Fruit fly (Drosophila melanogaster): ENCODE data around the gene LanA.

LanA gene

DNA sequence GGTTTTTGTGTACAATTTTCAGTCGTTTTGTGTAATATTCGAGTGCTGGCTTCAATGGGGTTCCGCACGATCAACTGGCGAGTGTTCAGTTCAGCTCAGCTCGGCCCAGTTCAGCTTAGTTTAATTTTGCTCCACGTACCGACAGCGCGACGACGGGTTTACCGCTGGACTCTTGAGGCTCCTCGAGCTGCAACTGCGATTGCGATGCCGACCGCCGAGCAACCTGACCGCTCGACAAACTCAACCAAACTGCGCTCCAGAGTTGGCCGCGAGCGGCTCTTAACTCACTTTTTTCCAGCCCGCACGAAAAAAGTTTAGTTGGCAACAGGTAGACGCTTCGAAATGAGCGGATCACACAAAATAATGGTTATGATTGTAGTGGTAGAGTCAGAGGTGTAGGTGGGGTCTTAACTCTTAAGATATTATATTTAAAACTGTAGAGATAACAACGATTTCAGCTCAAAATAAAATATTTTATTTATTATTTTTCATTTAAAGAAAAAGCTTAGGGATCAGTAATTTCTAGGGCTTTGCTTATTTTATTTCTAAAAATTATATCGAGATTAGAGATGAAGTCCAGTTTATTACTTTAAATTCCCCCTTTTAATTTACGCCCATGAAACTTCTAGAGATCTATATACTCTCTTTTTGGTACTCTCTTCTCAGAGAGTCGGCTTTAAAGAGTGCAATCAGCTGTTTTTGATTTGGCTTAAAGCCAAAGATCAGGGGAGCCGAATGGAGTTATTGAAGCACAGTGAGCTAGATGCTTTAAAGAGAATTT, 38.8 kb upstream of the LanA start, which contains the start of gene Best2 (continued):
- TF ChIP-seq tgo (GFP tag; IDR thresholded peaks at IDR 0.05), result peak; percentile 93
- TF ChIP-seq Poxn (GFP tag; IDR thresholded peaks at IDR 0.05), result peak; percentile 77
- peak in 1 of 2 experiments; percentile 35 for TF ChIP-seq insv (GFP tag; optimal IDR thresholded peaks at IDR 0.05)
- no peak for TF ChIP-seq MESR4 (GFP tag; optimal IDR thresholded peaks at IDR 0.05)
- peak; percentile 62 for TF ChIP-seq fu2 (GFP tag; optimal IDR thresholded peaks at IDR 0.05)
- TF ChIP-seq Hr39 (optimal IDR thresholded peaks at IDR 0.05), result no peak
- TF ChIP-seq tna (GFP tag; IDR thresholded peaks at IDR 0.05; ENCODE audit: partially characterized antibody), result no peak
- TF ChIP-seq Gug (GFP tag; IDR thresholded peaks at IDR 0.05), result peak; percentile 74
- peak; percentile 92 for TF ChIP-seq stc (GFP tag; IDR thresholded peaks at IDR 0.05)
- peak; percentile 61 for TF ChIP-seq CG11723 (GFP tag; optimal IDR thresholded peaks at IDR 0.05)
- peak; percentile 65; the same call in 1 of the 2 replicates for TF ChIP-seq Lim3 (GFP tag; IDR thresholded peaks at IDR 0.05)
- peak; percentile 36 for TF ChIP-seq tup (GFP tag; optimal IDR thresholded peaks at IDR 0.05)
- TF ChIP-seq CG15011 (GFP tag; optimal IDR thresholded peaks at IDR 0.05), result peak; percentile 73
- TF ChIP-seq tin (GFP tag; optimal IDR thresholded peaks at IDR 0.05), result peak; percentile 80
- no peak for TF ChIP-seq hb (GFP tag; IDR thresholded peaks at IDR 0.05; ENCODE audit: partially characterized antibody)
- TF ChIP-seq CG13424 (tag; optimal IDR thresholded peaks at IDR 0.05), result peak; percentile 95
- no peak for TF ChIP-seq pzg (GFP tag; optimal IDR thresholded peaks at IDR 0.05)
- TF ChIP-seq CG9727 (GFP tag; optimal IDR thresholded peaks at IDR 0.05), result peak; percentile 87
- TF ChIP-seq kni (GFP tag; optimal IDR thresholded peaks at IDR 0.05), result peak; percentile 71
- TF ChIP-seq B-H1 (GFP tag; IDR thresholded peaks at IDR 0.05), result peak; percentile 90
- peak; percentile 87 for TF ChIP-seq phol (tag; optimal IDR thresholded peaks at IDR 0.05)
- peak; percentile 81 for TF ChIP-seq CG43689 (GFP tag; IDR thresholded peaks at IDR 0.05)
- peak; percentile 69 for TF ChIP-seq chn (GFP tag; optimal IDR thresholded peaks at IDR 0.05)
- TF ChIP-seq CG13287 (GFP tag; IDR thresholded peaks at IDR 0.05; ENCODE audit: partially characterized antibody), result no peak; the same call in 1 of the 2 replicates
- peak; percentile 85 for TF ChIP-seq nom (GFP tag; optimal IDR thresholded peaks at IDR 0.05)
- TF ChIP-seq CG3065 (GFP tag; optimal IDR thresholded peaks at IDR 0.05), result no peak
- TF ChIP-seq Sin3A (optimal IDR thresholded peaks at IDR 0.05), result no peak
- TF ChIP-seq lov (optimal IDR thresholded peaks at IDR 0.05), result no peak
- TF ChIP-seq lov (GFP tag; IDR thresholded peaks at IDR 0.05), result 0 out of 3 replicates have a peak, but pooled peaks have one; percentile 60
- peak; percentile 65 for TF ChIP-seq maf-S (GFP tag; optimal IDR thresholded peaks at IDR 0.05)
- peak; percentile 84 for TF ChIP-seq Hmr (GFP tag; optimal IDR thresholded peaks at IDR 0.05)
- TF ChIP-seq sna (GFP tag; IDR thresholded peaks at IDR 0.05; ENCODE audit: partially characterized antibody), result no peak
- TF ChIP-seq CG13775 (GFP tag; optimal IDR thresholded peaks at IDR 0.05), result peak; percentile 80
- no peak for TF ChIP-seq grn (GFP tag; optimal IDR thresholded peaks at IDR 0.05)
- TF ChIP-seq vfl (GFP tag; optimal IDR thresholded peaks at IDR 0.05), result no peak
- peak; percentile 81 for TF ChIP-seq unpg (GFP tag; optimal IDR thresholded peaks at IDR 0.05)
- peak; percentile 81; the same call in 1 of the 2 replicates for TF ChIP-seq GATAe (GFP tag; conservative IDR thresholded peaks at IDR 0.05)
- TF ChIP-seq slou (GFP tag; optimal IDR thresholded peaks at IDR 0.05), result peak; percentile 77
- TF ChIP-seq YL-1 (GFP tag; optimal IDR thresholded peaks at IDR 0.05), result peak; percentile 47
- TF ChIP-seq ase (GFP tag; IDR thresholded peaks at IDR 0.05), result peak; percentile 87
- peak; percentile 85 for TF ChIP-seq ind (GFP tag; optimal IDR thresholded peaks at IDR 0.05)
- TF ChIP-seq lola (GFP tag; optimal IDR thresholded peaks at IDR 0.05), result peak in 1 of 3 experiments; percentile 88
- peak; percentile 60 for TF ChIP-seq CG8089 (GFP tag; optimal IDR thresholded peaks at IDR 0.05)
- TF ChIP-seq CG3726 (GFP tag; IDR thresholded peaks at IDR 0.05), result peak; percentile 54; the same call in 1 of the 3 replicates
- peak in 1 of 2 experiments; percentile 28 for TF ChIP-seq tll (GFP tag; optimal IDR thresholded peaks at IDR 0.05)
- TF ChIP-seq HmgZ (tag; optimal IDR thresholded peaks at IDR 0.05), result peak; percentile 70
- peak; percentile 26 for TF ChIP-seq abd-A (tag; optimal IDR thresholded peaks at IDR 0.05)
- TF ChIP-seq Ada2b (GFP tag; IDR thresholded peaks at IDR 0.05), result peak; percentile 93
- TF ChIP-seq CG16815 (GFP tag; optimal IDR thresholded peaks at IDR 0.05), result peak; percentile 69
